Worm (Caenorhabditis elegans) whole organism, early embryonic: Measurements from ENCODE around the gene K01A6.4.

Source experiments
- B0310.2 ChIP-seq: sonication (generic microtip); optimal IDR thresholded peaks from 2 replicates; lab custom pipeline; 2016; ENCODE audit warnings: mild to moderate bottlenecking, missing genetic modification characterization, missing compliant biosample characterization
- F13C5.2 ChIP-seq: sonication (generic microtip); optimal IDR thresholded peaks from 2 replicates; lab custom pipeline; 2017; ENCODE audit warnings: mild to moderate bottlenecking, missing genetic modification characterization, inconsistent platforms, missing compliant biosample characterization
- aly-1 ChIP-seq: sonication (generic microtip); optimal IDR thresholded peaks from 2 replicates; lab custom pipeline; 2016; ENCODE audit warnings: missing genetic modification characterization, missing compliant biosample characterization
- ama-1 ChIP-seq: fragments of 150-350 bp; optimal IDR thresholded peaks from 2 replicates; lab custom pipeline; 2014
- ceh-36 ChIP-seq: sonication (generic microtip); optimal IDR thresholded peaks from 2 replicates; lab custom pipeline; 2016; ENCODE audit warnings: missing genetic modification characterization, inconsistent platforms, missing compliant biosample characterization
- hmg-4 ChIP-seq: fragments of 200-800 bp; sonication (Bioruptor generic); optimal IDR thresholded peaks from 2 replicates; lab custom pipeline; 2018; ENCODE audit warnings: mild to moderate bottlenecking, missing genetic modification characterization, missing compliant biosample characterization
- pes-1 ChIP-seq: fragments of 200-800 bp; sonication (Bioruptor generic); IDR thresholded peaks from 2 replicates; pipeline ENCODE4 v1.3.6; 2022; ENCODE audit warnings: missing genetic modification reagents, missing genetic modification characterization, missing compliant biosample characterization
- sea-1 ChIP-seq: fragments of 200-800 bp; sonication (Bioruptor generic); conservative IDR thresholded peaks from 2 replicates; pipeline ENCODE4 v1.3.6; 2022; ENCODE audit warnings: missing genetic modification characterization, missing compliant biosample characterization
- tbx-11 ChIP-seq: fragments of 200-800 bp; sonication (Bioruptor generic); IDR thresholded peaks from 2 replicates; pipeline ENCODE4 v1.3.6; 2022; ENCODE audit warnings: missing genetic modification characterization, missing compliant biosample characterization

ce11 chrIV:11713289-11713688, 26.8 kb downstream of the K01A6.4 start:
- no peak for TF ChIP-seq ceh-36 (tag; lab: Kevin White, UChicago)
- no peak for TF ChIP-seq pes-1 (GFP tag; lab: Robert Waterston, UW)
- no peak for TF ChIP-seq aly-1 (tag; lab: Kevin White, UChicago)
- no peak for TF ChIP-seq ama-1 (lab: Kevin White, UChicago)
- TF ChIP-seq B0310.2 (tag; lab: Kevin White, UChicago), result no peak
- no peak for TF ChIP-seq F13C5.2
- no peak for TF ChIP-seq hmg-4 (GFP tag; lab: Kevin White, UChicago)
- no peak for TF ChIP-seq sea-1 (GFP tag; lab: Robert Waterston, UW)
- TF ChIP-seq tbx-11 (GFP tag; lab: Robert Waterston, UW), result no peak
